Fruit fly (Drosophila melanogaster) whole organism, embryonic: Measurements from ENCODE around the gene Pop5.
A peak's percentile ranks its signal among the peaks of the same experiment; 100 is the strongest.

ENCODE experiments used
- Aef1 ChIP-seq: fragments of 200-800 bp; sonication (Bioruptor generic); IDR thresholded peaks from 3 replicates; pipeline ENCODE4 v1.3.6; 2022; ENCODE audit warnings: missing biosample characterization, missing genetic modification characterization
- Awh ChIP-seq: fragments of 200-800 bp; sonication (Bioruptor generic); IDR thresholded peaks from 2 replicates; pipeline ENCODE4, ENCODE4 v1.3.6; 2022; ENCODE audit warnings: missing biosample characterization, missing genetic modification characterization
- CG11456 ChIP-seq: fragments of 200-800 bp; sonication (Bioruptor generic); IDR thresholded peaks from 3 replicates; pipeline ENCODE4 v1.3.6; 2022; ENCODE audit warnings: missing biosample characterization, missing genetic modification characterization
- CG11695 ChIP-seq: fragments of 200-800 bp; sonication (Bioruptor generic); IDR thresholded peaks from 3 replicates; pipeline ENCODE4 v1.3.6; 2022; ENCODE audit warnings: missing biosample characterization, missing genetic modification characterization
- CG12219 ChIP-seq: fragments of 200-800 bp; sonication (Bioruptor generic); optimal IDR thresholded peaks from 3 replicates; lab custom pipeline; 2018; ENCODE audit warnings: missing biosample characterization, mild to moderate bottlenecking, missing genetic modification characterization
- CG16779 ChIP-seq: fragments of 200-800 bp; sonication (Bioruptor generic); IDR thresholded peaks from 2 replicates; pipeline ENCODE4 v1.3.6; 2022; ENCODE audit warnings: missing biosample characterization, missing genetic modification characterization
- CG34376 ChIP-seq: fragments of 200-800 bp; sonication (Bioruptor generic); optimal IDR thresholded peaks from 2 replicates; lab custom pipeline; 2018; ENCODE audit warnings: missing biosample characterization, mild to moderate bottlenecking, missing genetic modification characterization
- CG6175 ChIP-seq: fragments of 200-800 bp; sonication (Bioruptor generic); IDR thresholded peaks from 3 replicates; pipeline ENCODE4 v1.3.6; 2022; ENCODE audit warnings: missing biosample characterization, missing genetic modification characterization
- CG7928 ChIP-seq: fragments of 200-800 bp; sonication (Bioruptor generic); optimal IDR thresholded peaks from 2 replicates; lab custom pipeline; 2017; ENCODE audit warnings: missing biosample characterization, mild to moderate bottlenecking, missing genetic modification characterization
- CG8290 ChIP-seq, 3 experiments: fragments of 200-800 bp; sonication (Bioruptor generic); optimal IDR thresholded peaks; 2 replicates each; lab custom pipeline; 2016 to 2019; ENCODE audit warnings: missing biosample characterization in 3 of 3, missing genetic modification characterization in 3 of 3, mild to moderate bottlenecking in 2 of 3, moderate library complexity in 1 of 3
- Dad ChIP-seq: fragments of 200-800 bp; sonication (Bioruptor generic); optimal IDR thresholded peaks from 3 replicates; lab custom pipeline; 2016; ENCODE audit warnings: missing biosample characterization, missing genetic modification characterization
- Dbx ChIP-seq: fragments of 200-800 bp; sonication (Bioruptor generic); IDR thresholded peaks from 3 replicates; pipeline ENCODE4 v1.3.6; 2022; ENCODE audit warnings: missing biosample characterization, missing genetic modification characterization
- Fer1 ChIP-seq: fragments of 200-800 bp; sonication (Bioruptor generic); optimal IDR thresholded peaks from 2 replicates; lab custom pipeline; 2017; ENCODE audit warnings: missing biosample characterization, mild to moderate bottlenecking, missing genetic modification characterization
- HLH4C ChIP-seq: fragments of 200-800 bp; sonication (Bioruptor generic); IDR thresholded peaks from 3 replicates; pipeline ENCODE4 v1.3.6; 2022; ENCODE audit warnings: missing biosample characterization, missing genetic modification characterization; ENCODE audit not compliant: partially characterized antibody
- HmgD ChIP-seq: fragments of 200-800 bp; sonication (Bioruptor generic); optimal IDR thresholded peaks from 3 replicates; lab custom pipeline; 2016; ENCODE audit warnings: missing biosample characterization, missing genetic modification characterization
- Hr78 ChIP-seq, 2 experiments: fragments of 200-800 bp in 1 of 2; fragments of >200 bp in 1 of 2; sonication (Bioruptor generic) in 1 of 2; optimal IDR thresholded peaks; 2 replicates each; lab custom pipeline; 2017 to 2019; ENCODE audit warnings: missing biosample characterization in 2 of 2, missing genetic modification characterization in 2 of 2, mild to moderate bottlenecking in 1 of 2, moderate library complexity in 1 of 2
- Max ChIP-seq: fragments of 200-800 bp; sonication (Bioruptor generic); optimal IDR thresholded peaks from 2 replicates; lab custom pipeline; 2016; ENCODE audit warnings: missing biosample characterization, mild to moderate bottlenecking, missing genetic modification characterization
- NfI ChIP-seq: fragments of 200-800 bp; sonication (Bioruptor generic); optimal IDR thresholded peaks from 3 replicates; lab custom pipeline; 2018; ENCODE audit warnings: missing biosample characterization, mild to moderate bottlenecking, missing genetic modification characterization, moderate library complexity
- Oaz ChIP-seq: fragments of 200-800 bp; sonication (Bioruptor generic); IDR thresholded peaks from 2 replicates; pipeline ENCODE4 v1.3.6; 2022; ENCODE audit warnings: missing biosample characterization, missing genetic modification characterization
- Ptx1 ChIP-seq: fragments of 200-800 bp; sonication (Bioruptor generic); IDR thresholded peaks from 2 replicates; pipeline ENCODE4 v1.3.6; 2022; ENCODE audit warnings: missing biosample characterization, missing genetic modification characterization
- Rfx ChIP-seq: fragments of 200-800 bp; sonication (Bioruptor generic); IDR thresholded peaks from 2 replicates; pipeline ENCODE4 v1.3.6; 2022; ENCODE audit warnings: missing biosample characterization, missing genetic modification characterization
- Ssrp ChIP-seq: fragments of 200-800 bp; sonication (Bioruptor generic); optimal IDR thresholded peaks from 2 replicates; lab custom pipeline; 2018; ENCODE audit warnings: missing biosample characterization, mild to moderate bottlenecking, missing genetic modification characterization, moderate library complexity
- ara ChIP-seq: fragments of 200-800 bp; sonication (Bioruptor generic); IDR thresholded peaks from 2 replicates; pipeline ENCODE4 v1.3.6; 2022; ENCODE audit warnings: missing biosample characterization, missing genetic modification characterization
- caup ChIP-seq: fragments of 200-800 bp; sonication (Bioruptor generic); optimal IDR thresholded peaks from 3 replicates; lab custom pipeline; 2017; ENCODE audit warnings: missing biosample characterization, mild to moderate bottlenecking, missing genetic modification characterization, moderate library complexity; ENCODE audit not compliant: severe bottlenecking
- ci ChIP-seq: fragments of 200-800 bp; sonication (Bioruptor generic); IDR thresholded peaks from 3 replicates; pipeline ENCODE4 v1.3.6; 2022; ENCODE audit warnings: missing biosample characterization, missing genetic modification characterization
- cwo ChIP-seq: fragments of 200-800 bp; sonication (Bioruptor generic); optimal IDR thresholded peaks from 3 replicates; lab custom pipeline; 2017; ENCODE audit warnings: missing biosample characterization, missing genetic modification characterization, mild to moderate bottlenecking, moderate library complexity, missing genetic modification reagents
- dmrt99B ChIP-seq: fragments of 200-800 bp; sonication (Bioruptor generic); optimal IDR thresholded peaks from 2 replicates; lab custom pipeline; 2018; ENCODE audit warnings: missing biosample characterization, mild to moderate bottlenecking, missing genetic modification characterization, moderate library complexity
- ewg ChIP-seq: fragments of 200-800 bp; sonication (Bioruptor generic); optimal IDR thresholded peaks from 3 replicates; lab custom pipeline; 2017; ENCODE audit warnings: mild to moderate bottlenecking, missing biosample characterization, missing genetic modification reagents, missing genetic modification characterization
- fd96Cb ChIP-seq: fragments of 200-800 bp; sonication (Bioruptor generic); optimal IDR thresholded peaks from 2 replicates; lab custom pipeline; 2018; ENCODE audit warnings: missing biosample characterization, mild to moderate bottlenecking, missing genetic modification characterization, moderate library complexity
- gsb ChIP-seq: fragments of 200-800 bp; sonication (Bioruptor generic); IDR thresholded peaks from 2 replicates; pipeline ENCODE4 v1.3.6; 2022; ENCODE audit warnings: missing biosample characterization, missing genetic modification characterization
- ind ChIP-seq: fragments of 200-800 bp; sonication (Bioruptor generic); optimal IDR thresholded peaks from 3 replicates; lab custom pipeline; 2016; ENCODE audit warnings: missing biosample characterization, missing genetic modification characterization
- jigr1 ChIP-seq: fragments of 200-800 bp; sonication (Bioruptor generic); IDR thresholded peaks from 3 replicates; pipeline ENCODE4 v1.3.6; 2022; ENCODE audit warnings: missing biosample characterization, missing genetic modification characterization
- jing ChIP-seq: fragments of 200-800 bp; sonication (Bioruptor generic); optimal IDR thresholded peaks from 2 replicates; lab custom pipeline; 2018; ENCODE audit warnings: missing biosample characterization, mild to moderate bottlenecking, missing genetic modification characterization
- kni ChIP-seq: fragments of 200-800 bp; sonication (Bioruptor generic); optimal IDR thresholded peaks from 3 replicates; lab custom pipeline; 2017; ENCODE audit warnings: mild to moderate bottlenecking, missing biosample characterization, missing genetic modification reagents, missing genetic modification characterization
- mirr ChIP-seq: fragments of 200-800 bp; sonication (Bioruptor generic); optimal IDR thresholded peaks from 3 replicates; lab custom pipeline; 2018; ENCODE audit warnings: missing biosample characterization, mild to moderate bottlenecking, missing genetic modification characterization
- prd ChIP-seq, 3 experiments: fragments of >200 bp in 2 of 3; fragments of 200-800 bp in 1 of 3; sonication (Bioruptor generic) in 1 of 3; optimal IDR thresholded peaks in 2 of 3; IDR thresholded peaks in 1 of 3; 2 replicates in 2 of 3; 3 replicates in 1 of 3; pipeline versions ENCODE4 v1.3.6 to Lab custom; 2017 to 2022; ENCODE audit warnings: missing biosample characterization in 1 of 3, missing genetic modification characterization in 1 of 3
- sens ChIP-seq: fragments of 200-800 bp; sonication (Bioruptor generic); peaks from one replicate; lab custom pipeline; 2016; ENCODE audit warnings: missing biosample characterization, missing genetic modification characterization
- seq ChIP-seq: fragments of 200-800 bp; sonication (Bioruptor generic); IDR thresholded peaks from 2 replicates; pipeline ENCODE4 v1.3.6; 2022; ENCODE audit warnings: missing biosample characterization, missing genetic modification characterization
- slou ChIP-seq: fragments of 200-800 bp; sonication (Bioruptor generic); optimal IDR thresholded peaks from 3 replicates; lab custom pipeline; 2016; ENCODE audit warnings: missing biosample characterization, missing genetic modification characterization
- so ChIP-seq: fragments of 200-800 bp; sonication (Bioruptor generic); IDR thresholded peaks from 3 replicates; pipeline ENCODE4 v1.3.6; 2022; ENCODE audit warnings: missing biosample characterization, missing genetic modification characterization
- ssp ChIP-seq: fragments of 200-800 bp; sonication (Bioruptor generic); IDR thresholded peaks from 2 replicates; pipeline ENCODE4 v1.3.6; 2022; ENCODE audit warnings: missing biosample characterization, missing genetic modification characterization
- tgo ChIP-seq: fragments of 200-800 bp; sonication (Bioruptor generic); IDR thresholded peaks from 3 replicates; pipeline ENCODE4 v1.3.6; 2022; ENCODE audit warnings: missing biosample characterization, missing genetic modification characterization
- tio ChIP-seq: fragments of 200-800 bp; sonication (Bioruptor generic); optimal IDR thresholded peaks from 2 replicates; lab custom pipeline; 2017; ENCODE audit warnings: missing biosample characterization, missing genetic modification characterization, inconsistent platforms
- ttk ChIP-seq: fragments of 200-800 bp; sonication (Bioruptor generic); IDR thresholded peaks from 2 replicates; pipeline ENCODE4 v2.1.2; 2022; ENCODE audit warnings: missing biosample characterization, missing genetic modification characterization
- vvl ChIP-seq: fragments of 200-800 bp; sonication (Bioruptor generic); IDR thresholded peaks from 2 replicates; pipeline ENCODE4 v1.3.6; 2022; ENCODE audit warnings: missing biosample characterization, missing genetic modification characterization
- wor ChIP-seq: fragments of 200-800 bp; sonication (Bioruptor generic); IDR thresholded peaks from 2 replicates; pipeline ENCODE4 v1.3.6; 2022; ENCODE audit warnings: missing biosample characterization, missing genetic modification characterization
- zen2 ChIP-seq: fragments of 200-800 bp; sonication (Bioruptor generic); IDR thresholded peaks from 3 replicates; pipeline ENCODE4 v1.3.6; 2022; ENCODE audit warnings: missing biosample characterization, missing genetic modification characterization; ENCODE audit not compliant: partially characterized antibody

The Pop5 gene

DNA sequence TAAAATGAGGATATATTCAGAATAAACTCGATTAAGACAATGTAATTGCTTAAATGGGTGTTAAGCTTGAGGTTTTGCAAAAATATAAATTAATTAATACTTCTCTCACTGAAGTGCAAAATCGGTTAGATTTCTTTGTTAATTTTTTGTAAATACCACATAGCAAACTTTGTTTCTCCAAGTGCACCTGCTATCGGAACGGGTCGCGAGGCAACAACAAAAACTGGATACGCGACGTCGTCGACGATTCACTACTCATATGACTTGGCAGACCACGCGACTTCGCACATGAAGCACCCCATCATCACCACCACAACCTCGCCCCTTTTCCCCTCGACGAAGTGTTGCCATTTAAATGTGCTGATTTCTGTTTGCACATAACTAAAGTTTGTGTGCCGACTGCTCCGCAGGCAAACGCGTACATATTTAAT is 37.8 kb downstream of the Pop5 start (continued):
- no peak for TF ChIP-seq ewg (GFP tag; lab: Kevin White, UChicago)
- TF ChIP-seq Dad, result no peak
- TF ChIP-seq tio (GFP tag; lab: Kevin White, UChicago), result peak; percentile 5

DNA sequence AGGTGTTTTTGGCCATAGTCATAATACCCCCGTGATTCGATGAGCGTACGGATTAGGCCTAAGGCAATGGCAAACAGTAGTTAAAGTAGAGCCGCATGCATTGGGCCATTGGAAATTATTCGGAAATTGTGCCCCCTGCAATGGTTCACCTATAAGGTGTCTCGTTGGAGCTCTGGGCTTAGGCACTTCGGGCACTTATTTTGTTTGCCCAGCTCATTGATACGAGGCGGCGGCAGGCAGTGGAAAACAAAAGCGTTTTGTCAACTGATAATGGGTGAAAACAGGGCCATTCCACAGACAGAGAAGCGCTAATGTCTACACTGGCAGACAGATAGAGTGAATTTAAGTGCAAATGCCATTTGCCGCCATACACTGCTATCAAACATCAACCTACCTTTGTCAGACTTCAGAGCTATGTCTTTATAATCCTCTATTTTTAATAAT is 38.6 kb downstream of the Pop5 start:
- TF ChIP-seq ara (GFP tag; lab: Robert Waterston, UW) (no peak), kni (GFP tag; lab: Kevin White, UChicago) (peak; percentile 51), jigr1 (GFP tag; lab: Robert Waterston, UW) (no peak), prd (optimal IDR thresholded peaks at IDR 0.05; lab: Kevin White, UChicago) (no peak), prd (GFP tag; IDR thresholded peaks at IDR 0.05; lab: Robert Waterston, UW) (0 out of 3 replicates have a peak, but pooled peaks have one; percentile 21), HmgD (no peak), Hr78 (GFP tag; optimal IDR thresholded peaks at IDR 0.05; lab: Kevin White, UChicago) (peak in 1 of 2 experiments; percentile 35), Ssrp (tag; lab: Kevin White, UChicago) (no peak), CG11695 (no peak), Rfx (GFP tag; lab: Robert Waterston, UW) (peak; percentile 40), CG16779 (GFP tag; lab: Robert Waterston, UW) (0 out of 2 replicates have a peak, but pooled peaks have one; percentile 17), slou (GFP tag; lab: Kevin White, UChicago) (no peak), Fer1 (GFP tag; lab: Kevin White, UChicago) (peak; percentile 9), seq (0 out of 2 replicates have a peak, but pooled peaks have one; percentile 14), CG6175 (no peak), CG12219 (GFP tag; lab: Kevin White, UChicago) (no peak), CG8290 (GFP tag; optimal IDR thresholded peaks at IDR 0.05; lab: Kevin White, UChicago) (no peak), CG8290 (tag; optimal IDR thresholded peaks at IDR 0.05; lab: Kevin White, UChicago) (peak in 1 of 2 experiments; percentile 21), zen2 (GFP tag; lab: Robert Waterston, UW) (no peak), ttk (GFP tag; lab: Robert Waterston, UW) (peak; percentile 24; the same call in 1 of the 2 replicates), CG11456 (GFP tag; lab: Robert Waterston, UW) (peak; percentile 28; the same call in 1 of the 3 replicates), CG34376 (GFP tag; lab: Kevin White, UChicago) (peak; percentile 23), wor (GFP tag; lab: Robert Waterston, UW) (peak; percentile 17; the same call in 1 of the 2 replicates), ci (GFP tag; lab: Robert Waterston, UW) (0 out of 3 replicates have a peak, but pooled peaks have one; percentile 10), mirr (GFP tag; lab: Kevin White, UChicago) (peak; percentile 66), Max (GFP tag; lab: Kevin White, UChicago) (no peak), Awh (GFP tag; lab: Robert Waterston, UW) (no peak), tgo (GFP tag; lab: Robert Waterston, UW) (peak; percentile 53), sens (GFP tag; lab: Kevin White, UChicago) (peak; percentile 75), Dbx (GFP tag; lab: Robert Waterston, UW) (0 out of 3 replicates have a peak, but pooled peaks have one; percentile 46), gsb (GFP tag; lab: Robert Waterston, UW) (no peak), caup (GFP tag; lab: Kevin White, UChicago) (peak; percentile 24), cwo (GFP tag; lab: Kevin White, UChicago) (peak; percentile 20), ind (no peak), ssp (GFP tag; lab: Robert Waterston, UW) (0 out of 2 replicates have a peak, but pooled peaks have one; percentile 11), tio (GFP tag; lab: Kevin White, UChicago) (no peak), Aef1 (GFP tag; lab: Robert Waterston, UW) (peak; percentile 41; the same call in 1 of the 3 replicates), CG7928 (GFP tag; lab: Kevin White, UChicago) (peak; percentile 14), fd96Cb (tag; lab: Kevin White, UChicago) (no peak), Oaz (GFP tag; lab: Robert Waterston, UW) (no peak), so (GFP tag; lab: Robert Waterston, UW) (0 out of 3 replicates have a peak, but pooled peaks have one; percentile 41), HLH4C (GFP tag; lab: Robert Waterston, UW) (no peak), vvl (GFP tag; lab: Robert Waterston, UW) (0 out of 2 replicates have a peak, but pooled peaks have one; percentile 42), jing (GFP tag; lab: Kevin White, UChicago) (no peak), NfI (GFP tag; lab: Kevin White, UChicago) (peak; percentile 4), dmrt99B (tag; lab: Kevin White, UChicago) (no peak), Ptx1 (GFP tag; lab: Robert Waterston, UW) (0 out of 2 replicates have a peak, but pooled peaks have one; percentile 31)
